Worm (Caenorhabditis elegans): ENCODE data around the gene C37H5.5.
A peak's percentile ranks its signal among the peaks of the same experiment; 100 is the strongest.

The C37H5.5 gene

DNA sequence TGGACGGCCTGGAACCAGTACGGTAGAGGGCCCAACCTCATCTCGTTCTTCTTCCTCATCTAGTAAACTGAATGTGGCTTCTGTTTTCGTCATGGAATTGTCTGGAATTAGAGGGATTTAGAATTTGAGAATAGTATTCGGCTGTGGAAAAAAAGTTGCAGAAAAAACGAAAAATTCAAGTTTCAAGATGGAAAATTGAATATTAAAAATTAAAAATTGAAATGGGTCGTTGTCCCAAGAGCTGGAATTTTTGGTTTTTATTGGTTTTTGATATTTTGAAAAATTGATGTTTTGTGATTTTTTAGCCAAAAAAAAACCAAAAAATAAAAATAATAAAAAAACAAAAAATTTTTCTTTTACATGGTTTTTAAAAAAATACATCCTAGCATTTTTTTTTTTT, 21.3 kb upstream of the C37H5.5 start, which contains the start of gene R02F11.3:
Gene R02F11.3, minus strand, starts transcription at position 101 of the 400 bp plus-strand sequence.
- TF ChIP-seq K02D7.2 (tag; optimal IDR thresholded peaks at IDR 0.05) (no peak), nfya-1 (tag; optimal IDR thresholded peaks at IDR 0.05) (no peak), pha-4 (tag; optimal IDR thresholded peaks at IDR 0.05) (no peak), pat-9 (tag; optimal IDR thresholded peaks at IDR 0.05) (no peak), che-1 (tag; optimal IDR thresholded peaks at IDR 0.05) (no peak), tbx-2 (tag; optimal IDR thresholded peaks at IDR 0.05) (no peak)

DNA sequence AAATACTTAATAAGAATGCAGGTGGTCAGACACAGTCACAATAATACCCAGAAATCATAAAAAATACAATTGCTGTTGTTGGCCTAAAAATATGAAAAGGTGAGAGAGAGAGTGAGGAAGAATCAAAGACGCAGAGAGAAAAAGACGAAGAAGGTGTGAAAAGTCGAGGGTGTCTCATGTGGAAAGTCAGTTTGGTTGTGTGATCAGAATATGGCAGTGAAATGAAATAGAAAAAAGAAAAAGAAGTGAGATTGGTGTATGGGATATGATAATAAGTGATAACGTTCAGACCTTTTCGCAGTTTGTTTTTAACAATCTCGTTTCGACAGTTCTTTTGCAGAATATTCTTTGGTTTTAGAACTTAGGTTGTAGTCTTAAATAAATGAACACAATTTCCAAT, 20.3 kb upstream of the C37H5.5 start:
- TF ChIP-seq ztf-16 (tag; optimal IDR thresholded peaks at IDR 0.05): no peak
- TF ChIP-seq ceh-9 (tag; optimal IDR thresholded peaks at IDR 0.05): no peak
- TF ChIP-seq hlh-15 (tag; optimal IDR thresholded peaks at IDR 0.05): no peak
- TF ChIP-seq pax-1 (tag; optimal IDR thresholded peaks at IDR 0.05): no peak
- TF ChIP-seq tbx-2 (tag; optimal IDR thresholded peaks at IDR 0.05): peak; percentile 3
- no peak for TF ChIP-seq dmd-4 (tag; optimal IDR thresholded peaks at IDR 0.05; ENCODE audit: borderline replicate concordance)

DNA sequence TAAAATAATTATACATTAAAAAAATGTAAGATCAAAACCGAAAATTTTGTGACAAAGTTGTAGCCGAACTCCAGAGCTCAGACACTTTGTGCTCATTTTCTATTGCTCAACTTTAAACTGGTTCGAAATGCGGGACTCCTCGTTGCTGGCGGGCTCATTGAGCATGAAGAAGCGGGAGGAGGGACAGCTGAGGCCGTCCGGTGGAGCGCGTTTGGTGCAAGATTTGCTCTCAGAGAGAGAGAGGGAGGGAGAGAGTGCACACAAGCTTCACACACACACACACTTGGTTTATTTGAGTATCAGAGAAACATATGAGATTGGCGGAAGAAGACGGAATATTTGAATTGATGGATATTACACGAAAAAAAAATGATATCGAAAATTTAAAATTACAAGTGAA, 16.5 kb upstream of the C37H5.5 start:
- TF ChIP-seq unc-55 (GFP tag; optimal IDR thresholded peaks at IDR 0.05) (peak; percentile 43), pax-1 (tag; optimal IDR thresholded peaks at IDR 0.05) (no peak), hlh-6 (tag; optimal IDR thresholded peaks at IDR 0.05) (no peak), hlh-13 (GFP tag; optimal IDR thresholded peaks at IDR 0.05) (no peak), pag-3 (tag; optimal IDR thresholded peaks at IDR 0.05; ENCODE audit: borderline replicate concordance) (no peak), fax-1 (tag; optimal IDR thresholded peaks at IDR 0.05) (no peak), C08G9.2 (tag; optimal IDR thresholded peaks at IDR 0.05) (no peak), pat-9 (tag; optimal IDR thresholded peaks at IDR 0.05) (no peak), hlh-8 (tag; optimal IDR thresholded peaks at IDR 0.05) (peak; percentile 4), eyg-1 (tag; optimal IDR thresholded peaks at IDR 0.05) (no peak), elt-2 (tag; optimal IDR thresholded peaks at IDR 0.05) (no peak), sox-2 (GFP tag; IDR thresholded peaks at IDR 0.05) (no peak), K02D7.2 (tag; optimal IDR thresholded peaks at IDR 0.05) (no peak), pros-1 (tag; optimal IDR thresholded peaks at IDR 0.05) (peak; percentile 43), ceh-19 (GFP tag; optimal IDR thresholded peaks at IDR 0.05) (peak; percentile 31), lim-6 (tag; optimal IDR thresholded peaks at IDR 0.05) (no peak), sox-4 (tag; optimal IDR thresholded peaks at IDR 0.05) (no peak), rnt-1 (tag; optimal IDR thresholded peaks at IDR 0.05) (no peak), dve-1 (tag; optimal IDR thresholded peaks at IDR 0.05) (no peak), pha-2 (tag; optimal IDR thresholded peaks at IDR 0.05) (no peak), ceh-18 (tag; optimal IDR thresholded peaks at IDR 0.05) (peak; percentile 43), unc-86 (tag; optimal IDR thresholded peaks at IDR 0.05) (no peak), ets-4 (tag; optimal IDR thresholded peaks at IDR 0.05) (no peak), lin-11 (tag; optimal IDR thresholded peaks at IDR 0.05) (no peak), ttx-3 (tag; optimal IDR thresholded peaks at IDR 0.05) (no peak), ceh-2 (tag; optimal IDR thresholded peaks at IDR 0.05) (peak; percentile 26), madf-2 (tag; optimal IDR thresholded peaks at IDR 0.05) (no peak), ceh-9 (tag; optimal IDR thresholded peaks at IDR 0.05) (no peak), syd-9 (tag; optimal IDR thresholded peaks at IDR 0.05) (no peak), tbx-2 (tag; optimal IDR thresholded peaks at IDR 0.05) (peak; percentile 40), ceh-48 (tag; optimal IDR thresholded peaks at IDR 0.05) (no peak), ceh-34 (tag; optimal IDR thresholded peaks at IDR 0.05) (peak; percentile 29), pha-4 (tag; optimal IDR thresholded peaks at IDR 0.05) (no peak), K09A11.1 (tag; optimal IDR thresholded peaks at IDR 0.05; ENCODE audit: insufficient read depth) (no peak), odd-2 (tag; optimal IDR thresholded peaks at IDR 0.05) (no peak), mec-3 (tag; optimal IDR thresholded peaks at IDR 0.05; ENCODE audit: borderline replicate concordance) (no peak), ceh-45 (GFP tag; IDR thresholded peaks at IDR 0.05) (no peak), unc-3 (GFP tag; conservative IDR thresholded peaks at IDR 0.05) (no peak), unc-3 (tag; optimal IDR thresholded peaks at IDR 0.05) (no peak), ceh-30 (tag; optimal IDR thresholded peaks at IDR 0.05) (no peak), hlh-30 (tag; optimal IDR thresholded peaks at IDR 0.05; ENCODE audit: insufficient read depth) (no peak), unc-42 (tag; optimal IDR thresholded peaks at IDR 0.05) (peak; percentile 24), npax-4 (tag; optimal IDR thresholded peaks at IDR 0.05) (no peak)

Measured in whole organism, late embryonic.